Worm (Caenorhabditis elegans) whole organism, L4 larva: ENCODE results near the gene nhr-286.

Experiments
- D1046.2 ChIP-seq: fragments of 200-800 bp; sonication (Bioruptor generic); IDR thresholded peaks from 2 replicates; pipeline ENCODE4 v1.3.6; 2022; ENCODE audit warnings: missing genetic modification characterization, missing compliant biosample characterization
- F10B5.3 ChIP-seq: sonication (generic microtip); optimal IDR thresholded peaks from 2 replicates; lab custom pipeline; 2016; ENCODE audit warnings: mild to moderate bottlenecking, missing genetic modification characterization, missing compliant biosample characterization
- F26F4.8 ChIP-seq: fragments of 200-800 bp; sonication (Bioruptor generic); conservative IDR thresholded peaks from 2 replicates; pipeline ENCODE4 v1.3.6; 2022; ENCODE audit warnings: missing genetic modification characterization, missing compliant biosample characterization
- F37D6.2 ChIP-seq: sonication (generic microtip); optimal IDR thresholded peaks from 2 replicates; lab custom pipeline; 2016; ENCODE audit warnings: mild to moderate bottlenecking, missing genetic modification characterization, missing compliant biosample characterization
- F44E2.7 ChIP-seq: fragments of 200-800 bp; sonication (Bioruptor generic); IDR thresholded peaks from 2 replicates; pipeline ENCODE4 v2.1.2; 2022; ENCODE audit warnings: missing genetic modification characterization, missing compliant biosample characterization
- T20F7.1 ChIP-seq: fragments of 200-800 bp; sonication (Bioruptor generic); optimal IDR thresholded peaks from 2 replicates; lab custom pipeline; 2018; ENCODE audit warnings: mild to moderate bottlenecking, missing genetic modification characterization, missing compliant biosample characterization
- T26A8.4 ChIP-seq: fragments of 200-800 bp; sonication (Bioruptor generic); IDR thresholded peaks from 2 replicates; pipeline ENCODE4 v1.3.6; 2022; ENCODE audit warnings: missing genetic modification characterization, missing compliant biosample characterization
- Y75B8A.6 ChIP-seq: fragments of 200-800 bp; sonication (Bioruptor generic); IDR thresholded peaks from 2 replicates; pipeline ENCODE4 v1.3.6; 2022; ENCODE audit warnings: missing genetic modification reagents, missing genetic modification characterization, missing compliant biosample characterization
- ZK546.5 ChIP-seq, 2 experiments: sonication (generic microtip); optimal IDR thresholded peaks; 2 replicates each; lab custom pipeline; 2017; ENCODE audit warnings: missing biosample characterization in 2 of 2, missing genetic modification characterization in 2 of 2
- aha-1 ChIP-seq: fragments of 150-350 bp; peaks from one replicate; lab custom pipeline; 2014; ENCODE audit warnings: missing biosample characterization, missing genetic modification characterization
- aly-2 ChIP-seq: sonication (generic microtip); optimal IDR thresholded peaks from 2 replicates; lab custom pipeline; 2018; ENCODE audit warnings: missing biosample characterization, missing genetic modification characterization
- ama-1 ChIP-seq: fragments of 150-350 bp; optimal IDR thresholded peaks from 2 replicates; lab custom pipeline; 2014; ENCODE audit warnings: inconsistent platforms, mixed read lengths
- attf-4 ChIP-seq: sonication (generic microtip); optimal IDR thresholded peaks from 3 replicates; lab custom pipeline; 2017; ENCODE audit warnings: missing biosample characterization, missing genetic modification characterization
- ceh-20 ChIP-seq: fragments of 200-800 bp; sonication (Bioruptor generic); IDR thresholded peaks from 2 replicates; pipeline ENCODE4 v1.3.6; 2022; ENCODE audit warnings: missing genetic modification reagents, missing genetic modification characterization, missing compliant biosample characterization
- ceh-28 ChIP-seq: fragments of 150-350 bp; optimal IDR thresholded peaks from 2 replicates; lab custom pipeline; 2014; ENCODE audit warnings: missing biosample characterization, missing genetic modification reagents, missing genetic modification characterization
- ceh-32 ChIP-seq: sonication (generic microtip); optimal IDR thresholded peaks from 2 replicates; lab custom pipeline; 2016; ENCODE audit warnings: mild to moderate bottlenecking, missing genetic modification characterization, missing compliant biosample characterization; ENCODE audit not compliant: poor library complexity
- ceh-82 ChIP-seq: sonication (generic microtip); optimal IDR thresholded peaks from 2 replicates; lab custom pipeline; 2017; ENCODE audit warnings: missing biosample characterization, missing genetic modification characterization
- cey-2 ChIP-seq: sonication (generic microtip); optimal IDR thresholded peaks from 3 replicates; lab custom pipeline; 2017; ENCODE audit warnings: missing genetic modification characterization, mild to moderate bottlenecking, missing compliant biosample characterization, antibody characterized with exemption, borderline replicate concordance; ENCODE audit not compliant: insufficient read depth
- daf-12 ChIP-seq: fragments of 150-350 bp; optimal IDR thresholded peaks from 2 replicates; lab custom pipeline; 2014; ENCODE audit warnings: missing biosample characterization, missing genetic modification reagents, missing genetic modification characterization
- daf-16 ChIP-seq, 3 experiments: sonication (generic microtip); optimal IDR thresholded peaks; 2 replicates each; lab custom pipeline; 2016 to 2017; ENCODE audit warnings: missing genetic modification characterization in 3 of 3, missing genetic modification reagents in 3 of 3, mild to moderate bottlenecking in 2 of 3, missing compliant biosample characterization in 2 of 3, missing biosample characterization in 1 of 3, moderate library complexity in 1 of 3
- dmd-6 ChIP-seq: fragments of 200-800 bp; sonication (Bioruptor generic); IDR thresholded peaks from 2 replicates; pipeline ENCODE4 v1.3.6; 2022; ENCODE audit warnings: missing genetic modification reagents, missing genetic modification characterization, missing compliant biosample characterization
- dmd-8 ChIP-seq: fragments of 200-800 bp; sonication (Bioruptor generic); IDR thresholded peaks from 2 replicates; pipeline ENCODE4 v1.3.6; 2022; ENCODE audit warnings: missing genetic modification characterization, missing compliant biosample characterization
- dve-1 ChIP-seq: sonication (generic microtip); optimal IDR thresholded peaks from 2 replicates; lab custom pipeline; 2017; ENCODE audit warnings: antibody characterized with exemption, mild to moderate bottlenecking, missing genetic modification characterization, missing compliant biosample characterization; ENCODE audit not compliant: insufficient read depth
- egl-43 ChIP-seq: fragments of 200-800 bp; sonication (Bioruptor generic); IDR thresholded peaks from 2 replicates; pipeline ENCODE4 v1.3.6; 2022; ENCODE audit warnings: missing genetic modification reagents, missing genetic modification characterization, missing compliant biosample characterization
- fkh-10 ChIP-seq: fragments of 150-350 bp; optimal IDR thresholded peaks from 2 replicates; lab custom pipeline; 2014; ENCODE audit warnings: missing biosample characterization, missing genetic modification reagents, missing genetic modification characterization
- hlh-11 ChIP-seq: fragments of 200-800 bp; sonication (Bioruptor generic); optimal IDR thresholded peaks from 2 replicates; lab custom pipeline; 2018; ENCODE audit warnings: mild to moderate bottlenecking, missing genetic modification characterization, missing compliant biosample characterization
- hlh-30 ChIP-seq: sonication (generic microtip); optimal IDR thresholded peaks from 2 replicates; lab custom pipeline; 2017; ENCODE audit warnings: antibody characterized with exemption, mild to moderate bottlenecking, missing genetic modification characterization, missing compliant biosample characterization; ENCODE audit not compliant: insufficient read depth
- hmg-1.1 ChIP-seq: fragments of 200-800 bp; sonication (Bioruptor generic); IDR thresholded peaks from 2 replicates; pipeline ENCODE4 v1.3.6; 2022; ENCODE audit warnings: missing genetic modification reagents, missing genetic modification characterization, missing compliant biosample characterization
- lim-7 ChIP-seq: fragments of 200-800 bp; sonication (Bioruptor generic); IDR thresholded peaks from 2 replicates; pipeline ENCODE4 v1.3.6; 2022; ENCODE audit warnings: missing genetic modification characterization, missing compliant biosample characterization
- lin-1 ChIP-seq: fragments of 200-800 bp; sonication (Bioruptor generic); IDR thresholded peaks from 2 replicates; pipeline ENCODE4 v1.3.6; 2022; ENCODE audit warnings: missing genetic modification reagents, missing genetic modification characterization, missing compliant biosample characterization
- lin-13 ChIP-seq: fragments of 150-350 bp; optimal IDR thresholded peaks from 2 replicates; lab custom pipeline; 2014; ENCODE audit warnings: missing biosample characterization, missing genetic modification reagents, missing genetic modification characterization
- lin-29 ChIP-seq: fragments of 200-800 bp; sonication (Bioruptor generic); IDR thresholded peaks from 2 replicates; pipeline ENCODE4 v1.3.6; 2022; ENCODE audit warnings: missing genetic modification reagents, missing genetic modification characterization, missing compliant biosample characterization
- lin-39 ChIP-seq: fragments of 150-350 bp; optimal IDR thresholded peaks from 2 replicates; lab custom pipeline; 2014; ENCODE audit warnings: missing biosample characterization, missing genetic modification reagents, missing genetic modification characterization
- mdl-1 ChIP-seq, 2 experiments: fragments of 150-350 bp in 1 of 2; sonication (generic microtip) in 1 of 2; optimal IDR thresholded peaks; 2 replicates each; lab custom pipeline; 2014 to 2017; ENCODE audit warnings: missing biosample characterization in 2 of 2, missing genetic modification characterization in 2 of 2
- mes-2 ChIP-seq: sonication (generic microtip); optimal IDR thresholded peaks from 2 replicates; lab custom pipeline; 2016; ENCODE audit warnings: missing genotype, mild to moderate bottlenecking, missing genetic modification characterization, missing compliant biosample characterization; ENCODE audit not compliant: poor library complexity, severe bottlenecking
- mxl-2 ChIP-seq: fragments of 200-800 bp; sonication (Bioruptor generic); conservative IDR thresholded peaks from 2 replicates; pipeline ENCODE4 v1.3.6; 2022; ENCODE audit warnings: missing genetic modification reagents, missing genetic modification characterization, missing compliant biosample characterization
- nhr-111 ChIP-seq: fragments of 200-800 bp; sonication (Bioruptor generic); optimal IDR thresholded peaks from 2 replicates; lab custom pipeline; 2018; ENCODE audit warnings: mild to moderate bottlenecking, missing genetic modification characterization, missing compliant biosample characterization
- nhr-28 ChIP-seq: fragments of 150-350 bp; optimal IDR thresholded peaks from 2 replicates; lab custom pipeline; 2014; ENCODE audit warnings: missing biosample characterization, missing genetic modification characterization
- nhr-42 ChIP-seq: fragments of 200-800 bp; sonication (Bioruptor generic); IDR thresholded peaks from 2 replicates; pipeline ENCODE4 v1.3.6; 2022; ENCODE audit warnings: missing genetic modification characterization, missing compliant biosample characterization
- nhr-48 ChIP-seq: sonication (generic microtip); optimal IDR thresholded peaks from 2 replicates; lab custom pipeline; 2016; ENCODE audit warnings: mild to moderate bottlenecking, missing genetic modification characterization, missing compliant biosample characterization
- pha-4 ChIP-seq, 2 experiments: fragments of 150-350 bp in 1 of 2; fragments of 200-800 bp in 1 of 2; sonication (Bioruptor generic) in 1 of 2; IDR thresholded peaks in 1 of 2; optimal IDR thresholded peaks in 1 of 2; 2 replicates each; pipeline versions ENCODE4 v1.3.6 to Lab custom; 2014 to 2022; ENCODE audit warnings: missing genetic modification characterization in 2 of 2, missing genetic modification reagents in 2 of 2, missing biosample characterization in 1 of 2, missing compliant biosample characterization in 1 of 2
- php-3 ChIP-seq: fragments of 200-800 bp; sonication (Bioruptor generic); IDR thresholded peaks from 2 replicates; pipeline ENCODE4 v1.3.6; 2022; ENCODE audit warnings: missing genetic modification reagents, missing genetic modification characterization, missing compliant biosample characterization
- sdz-12 ChIP-seq: fragments of 200-800 bp; sonication (Bioruptor generic); optimal IDR thresholded peaks from 2 replicates; lab custom pipeline; 2018; ENCODE audit warnings: mild to moderate bottlenecking, missing genetic modification characterization, missing compliant biosample characterization
- spr-1 ChIP-seq: sonication (generic microtip); optimal IDR thresholded peaks from 2 replicates; lab custom pipeline; 2016; ENCODE audit warnings: mild to moderate bottlenecking, missing genetic modification characterization, missing compliant biosample characterization
- unc-130 ChIP-seq: sonication (generic microtip); optimal IDR thresholded peaks from 2 replicates; lab custom pipeline; 2016; ENCODE audit warnings: missing genetic modification reagents, missing genetic modification characterization, missing compliant biosample characterization
- unc-39 ChIP-seq: sonication (generic microtip); optimal IDR thresholded peaks from 2 replicates; lab custom pipeline; 2017; ENCODE audit warnings: missing biosample characterization, missing genetic modification characterization
- zag-1 ChIP-seq: fragments of 150-350 bp; optimal IDR thresholded peaks from 2 replicates; lab custom pipeline; 2014; ENCODE audit warnings: missing biosample characterization, missing genetic modification characterization
- zfp-3 ChIP-seq: fragments of 200-800 bp; sonication (Bioruptor generic); conservative IDR thresholded peaks from 2 replicates; pipeline ENCODE4 v1.3.6; 2022; ENCODE audit warnings: missing genetic modification reagents, missing genetic modification characterization, missing compliant biosample characterization
- zip-2 ChIP-seq: fragments of 150-350 bp; optimal IDR thresholded peaks from 2 replicates; lab custom pipeline; 2014; ENCODE audit warnings: missing biosample characterization, missing genetic modification characterization

The nhr-286 gene

ce11 chrV:7093720-7094401, 2.5 kb upstream of the nhr-286 start, which contains the start of gene nhr-135 (continued):
- no peak for TF ChIP-seq mxl-2 (GFP tag; lab: Robert Waterston, UW)
- no peak for TF ChIP-seq aly-2
- TF ChIP-seq dve-1 (tag; lab: Kevin White, UChicago), result peak; percentile 78
- TF ChIP-seq ceh-20 (GFP tag; lab: Robert Waterston, UW), result no peak
- TF ChIP-seq nhr-111 (GFP tag; lab: Kevin White, UChicago), result no peak
- no peak for TF ChIP-seq dmd-8 (GFP tag; lab: Robert Waterston, UW)
- no peak for TF ChIP-seq ceh-82
- peak; percentile 5 for TF ChIP-seq cey-2
- no peak for TF ChIP-seq ama-1 (lab: Kevin White, UChicago)
- no peak for TF ChIP-seq lin-39 (tag; lab: Kevin White, UChicago)
- peak in 1 of 2 experiments; percentile 7 for TF ChIP-seq daf-16 (GFP tag; optimal IDR thresholded peaks at IDR 0.05; lab: Kevin White, UChicago)
- TF ChIP-seq daf-16 (tag; optimal IDR thresholded peaks at IDR 0.05; lab: Kevin White, UChicago), result peak; percentile 84
- peak; percentile 98 for TF ChIP-seq aha-1
- no peak for TF ChIP-seq T20F7.1
- TF ChIP-seq nhr-28 (tag; lab: Kevin White, UChicago), result peak; percentile 99
- TF ChIP-seq lin-29, result no peak
- peak; percentile 7 for TF ChIP-seq spr-1 (tag; lab: Kevin White, UChicago)
- TF ChIP-seq F26F4.8 (GFP tag; lab: Robert Waterston, UW), result no peak
- TF ChIP-seq ceh-32 (tag; lab: Kevin White, UChicago), result no peak
- peak; percentile 93 for TF ChIP-seq hlh-11 (tag; lab: Kevin White, UChicago)
- peak; percentile 94 for TF ChIP-seq dmd-6 (GFP tag; lab: Robert Waterston, UW)
- TF ChIP-seq ZK546.5 (tag; optimal IDR thresholded peaks at IDR 0.05; lab: Kevin White, UChicago), result no peak
- TF ChIP-seq fkh-10 (GFP tag; lab: Kevin White, UChicago), result no peak
- TF ChIP-seq pha-4 (GFP tag; IDR thresholded peaks at IDR 0.05; lab: Robert Waterston, UW), result no peak
- TF ChIP-seq pha-4 (tag; optimal IDR thresholded peaks at IDR 0.05; lab: Kevin White, UChicago), result no peak
- TF ChIP-seq F44E2.7, result no peak
- no peak for TF ChIP-seq Y75B8A.6 (GFP tag; lab: Robert Waterston, UW)
- TF ChIP-seq mes-2 (tag; lab: Kevin White, UChicago), result peak; percentile 57
- no peak for TF ChIP-seq hmg-1.1 (GFP tag; lab: Robert Waterston, UW)
- TF ChIP-seq php-3 (GFP tag; lab: Robert Waterston, UW), result 0 out of 2 replicates have a peak, but pooled peaks have one; percentile 37
- no peak for TF ChIP-seq unc-39 (tag; lab: Kevin White, UChicago)
- no peak for TF ChIP-seq D1046.2 (GFP tag; lab: Robert Waterston, UW)
- TF ChIP-seq T26A8.4, result no peak
- no peak for TF ChIP-seq zfp-3 (GFP tag; lab: Robert Waterston, UW)
- peak; percentile 90 for TF ChIP-seq hlh-30 (tag; lab: Kevin White, UChicago)
- no peak for TF ChIP-seq F10B5.3 (tag; lab: Kevin White, UChicago)
- no peak for TF ChIP-seq sdz-12 (GFP tag; lab: Kevin White, UChicago)
- peak; percentile 82 to 97 for TF ChIP-seq mdl-1 (tag; optimal IDR thresholded peaks at IDR 0.05; lab: Kevin White, UChicago)
- TF ChIP-seq egl-43 (GFP tag; lab: Robert Waterston, UW), result no peak
- TF ChIP-seq zip-2 (tag; lab: Kevin White, UChicago), result no peak
- no peak for TF ChIP-seq attf-4 (tag; lab: Kevin White, UChicago)
- TF ChIP-seq lin-13 (GFP tag; lab: Kevin White, UChicago), result no peak
- TF ChIP-seq F37D6.2 (tag; lab: Kevin White, UChicago), result no peak
- TF ChIP-seq zag-1 (tag; lab: Kevin White, UChicago), result no peak
- TF ChIP-seq lim-7 (GFP tag; lab: Robert Waterston, UW), result no peak
- no peak for TF ChIP-seq nhr-42 (GFP tag; lab: Robert Waterston, UW)
- no peak for TF ChIP-seq daf-12 (tag; lab: Kevin White, UChicago)
- no peak for TF ChIP-seq unc-130 (GFP tag; lab: Kevin White, UChicago)
- no peak for TF ChIP-seq ceh-28
- peak; percentile 62; the same call in 1 of the 2 replicates for TF ChIP-seq lin-1 (GFP tag; lab: Robert Waterston, UW)
- peak; percentile 89 for TF ChIP-seq nhr-48 (tag; lab: Kevin White, UChicago)
